Worm (Caenorhabditis elegans) whole organism, young adult: ENCODE data around the gene dmsr-14.

Source experiments
- C06A6.2 ChIP-seq: fragments of 200-800 bp; sonication (Bioruptor generic); conservative IDR thresholded peaks from 2 replicates; pipeline ENCODE4 v1.3.6; 2022; ENCODE audit warnings: missing genetic modification characterization, missing compliant biosample characterization
- C17E4.6 ChIP-seq: fragments of 200-800 bp; sonication (Bioruptor generic); IDR thresholded peaks from 2 replicates; pipeline ENCODE4 v1.3.6; 2022; ENCODE audit warnings: missing genetic modification reagents, missing genetic modification characterization, missing compliant biosample characterization
- K11D2.4 ChIP-seq: fragments of 200-800 bp; sonication (Bioruptor generic); IDR thresholded peaks from 2 replicates; pipeline ENCODE4 v1.3.6; 2022; ENCODE audit warnings: missing genetic modification reagents, missing genetic modification characterization, missing compliant biosample characterization
- Y53F4B.3 ChIP-seq: fragments of 200-800 bp; sonication (Bioruptor generic); IDR thresholded peaks from 2 replicates; pipeline ENCODE4 v1.3.6; 2022; ENCODE audit warnings: missing genetic modification reagents, missing genetic modification characterization, missing compliant biosample characterization
- Y67H2A.10 ChIP-seq: fragments of 200-800 bp; sonication (Bioruptor generic); conservative IDR thresholded peaks from 2 replicates; pipeline ENCODE4 v1.3.6; 2022; ENCODE audit warnings: missing genetic modification reagents, missing genetic modification characterization, missing compliant biosample characterization
- aptf-3 ChIP-seq: fragments of 200-800 bp; sonication (Bioruptor generic); IDR thresholded peaks from 2 replicates; pipeline ENCODE4 v1.3.6; 2022; ENCODE audit warnings: missing genetic modification characterization, missing compliant biosample characterization
- atf-7 ChIP-seq: sonication (generic microtip); optimal IDR thresholded peaks from 2 replicates; lab custom pipeline; 2017; ENCODE audit warnings: mild to moderate bottlenecking, missing genetic modification characterization, missing compliant biosample characterization
- attf-3 ChIP-seq: fragments of 200-800 bp; sonication (Bioruptor generic); conservative IDR thresholded peaks from 2 replicates; pipeline ENCODE4 v1.3.6; 2022; ENCODE audit warnings: missing genetic modification reagents, missing genetic modification characterization, missing compliant biosample characterization
- ceh-79 ChIP-seq: sonication (generic microtip); optimal IDR thresholded peaks from 2 replicates; lab custom pipeline; 2017; ENCODE audit warnings: mild to moderate bottlenecking, missing genetic modification characterization, missing compliant biosample characterization
- ceh-91 ChIP-seq: fragments of 200-800 bp; sonication (Bioruptor generic); IDR thresholded peaks from 2 replicates; pipeline ENCODE4 v1.3.6; 2022; ENCODE audit warnings: missing genetic modification reagents, missing genetic modification characterization, missing compliant biosample characterization
- egrh-3 ChIP-seq: fragments of 200-800 bp; sonication (Bioruptor generic); IDR thresholded peaks from 2 replicates; pipeline ENCODE4 v1.3.6; 2022; ENCODE audit warnings: missing genetic modification reagents, missing genetic modification characterization, missing compliant biosample characterization
- gei-17 ChIP-seq: fragments of 200-800 bp; sonication (Bioruptor generic); optimal IDR thresholded peaks from 2 replicates; lab custom pipeline; 2018; ENCODE audit warnings: mild to moderate bottlenecking, missing genetic modification characterization, missing compliant biosample characterization
- hlh-12 ChIP-seq: sonication (generic microtip); optimal IDR thresholded peaks from 2 replicates; lab custom pipeline; 2016; ENCODE audit warnings: missing genetic modification characterization, missing compliant biosample characterization
- hmg-1.2 ChIP-seq: fragments of 200-800 bp; sonication (Bioruptor generic); IDR thresholded peaks from 2 replicates; pipeline ENCODE4 v1.3.6; 2022; ENCODE audit warnings: missing genetic modification reagents, missing genetic modification characterization, missing compliant biosample characterization
- lsl-1 ChIP-seq: fragments of 200-800 bp; sonication (Bioruptor generic); optimal IDR thresholded peaks from 2 replicates; lab custom pipeline; 2018; ENCODE audit warnings: mild to moderate bottlenecking, missing genetic modification characterization, moderate library complexity, missing compliant biosample characterization
- madf-6 ChIP-seq: fragments of 200-800 bp; sonication (Bioruptor generic); IDR thresholded peaks from 2 replicates; pipeline ENCODE4 v1.3.6; 2022; ENCODE audit warnings: missing genetic modification reagents, missing genetic modification characterization, missing compliant biosample characterization
- madf-8 ChIP-seq: fragments of 200-800 bp; sonication (Bioruptor generic); conservative IDR thresholded peaks from 2 replicates; pipeline ENCODE4 v1.3.6; 2022; ENCODE audit warnings: missing genetic modification reagents, missing genetic modification characterization, missing compliant biosample characterization
- mes-4 ChIP-seq: sonication (generic microtip); optimal IDR thresholded peaks from 2 replicates; lab custom pipeline; 2016; ENCODE audit warnings: missing genotype, missing genetic modification characterization, missing compliant biosample characterization
- nfyb-1 ChIP-seq: fragments of 200-800 bp; sonication (Bioruptor generic); IDR thresholded peaks from 2 replicates; pipeline ENCODE4 v1.3.6; 2022; ENCODE audit warnings: missing genetic modification reagents, missing genetic modification characterization, missing compliant biosample characterization
- nhr-120 ChIP-seq: fragments of 200-800 bp; sonication (Bioruptor generic); IDR thresholded peaks from 2 replicates; pipeline ENCODE4 v1.3.6; 2022; ENCODE audit warnings: missing genetic modification characterization, missing compliant biosample characterization
- rcor-1 ChIP-seq: fragments of 200-800 bp; sonication (Bioruptor generic); IDR thresholded peaks from 2 replicates; pipeline ENCODE4 v1.3.6; 2022; ENCODE audit warnings: missing genetic modification reagents, missing genetic modification characterization, missing compliant biosample characterization
- rpc-1 ChIP-seq, 2 experiments: fragments of 150-350 bp in 1 of 2; sonication (generic microtip) in 1 of 2; optimal IDR thresholded peaks; 2 replicates each; lab custom pipeline; 2014 to 2018; ENCODE audit warnings: missing biosample characterization in 1 of 2, missing genetic modification characterization in 1 of 2, missing genetic modification reagents in 1 of 2, missing genotype in 1 of 2
- sea-2 ChIP-seq: fragments of 200-800 bp; sonication (Bioruptor generic); IDR thresholded peaks from 2 replicates; pipeline ENCODE4 v1.3.6; 2022; ENCODE audit warnings: missing genetic modification characterization, missing compliant biosample characterization
- snpc-1.3 ChIP-seq: sonication (generic microtip); optimal IDR thresholded peaks from 2 replicates; lab custom pipeline; 2017; ENCODE audit warnings: missing genetic modification characterization, mild to moderate bottlenecking, missing compliant biosample characterization, antibody characterized with exemption, moderate library complexity, missing genotype, missing genetic modification reagents; ENCODE audit not compliant: insufficient read depth
- somi-1 ChIP-seq: fragments of 200-800 bp; sonication (Bioruptor generic); optimal IDR thresholded peaks from 2 replicates; lab custom pipeline; 2018; ENCODE audit warnings: mild to moderate bottlenecking, missing genetic modification characterization, missing compliant biosample characterization
- tbx-9 ChIP-seq: sonication (generic microtip); optimal IDR thresholded peaks from 2 replicates; lab custom pipeline; 2016; ENCODE audit warnings: borderline replicate concordance, missing genetic modification characterization, inconsistent platforms, missing compliant biosample characterization
- unc-130 ChIP-seq: sonication (generic microtip); optimal IDR thresholded peaks from 2 replicates; lab custom pipeline; 2016; ENCODE audit warnings: missing genetic modification reagents, missing genetic modification characterization, missing compliant biosample characterization
- xnd-1 ChIP-seq: sonication (generic microtip); optimal IDR thresholded peaks from 2 replicates; lab custom pipeline; 2016; ENCODE audit warnings: missing genotype, missing genetic modification reagents, missing genetic modification characterization, missing compliant biosample characterization
- zfh-2 ChIP-seq: fragments of 200-800 bp; sonication (Bioruptor generic); conservative IDR thresholded peaks from 2 replicates; pipeline ENCODE4 v1.3.6; 2022; ENCODE audit warnings: missing genetic modification reagents, missing genetic modification characterization, missing compliant biosample characterization
- zim-3 ChIP-seq: sonication (generic microtip); optimal IDR thresholded peaks from 2 replicates; lab custom pipeline; 2017; ENCODE audit warnings: mild to moderate bottlenecking, missing genetic modification characterization, moderate library complexity, missing compliant biosample characterization
- ztf-18 ChIP-seq: sonication (generic microtip); optimal IDR thresholded peaks from 2 replicates; lab custom pipeline; 2016; ENCODE audit warnings: missing genotype, mild to moderate bottlenecking, missing genetic modification characterization, missing compliant biosample characterization
- ztf-25 ChIP-seq: fragments of 200-800 bp; sonication (Bioruptor generic); IDR thresholded peaks from 2 replicates; pipeline ENCODE4 v1.3.6; 2022; ENCODE audit warnings: missing genetic modification reagents, missing genetic modification characterization, missing compliant biosample characterization
- ztf-26 ChIP-seq: sonication (generic microtip); optimal IDR thresholded peaks from 2 replicates; lab custom pipeline; 2017; ENCODE audit warnings: missing genetic modification characterization, missing compliant biosample characterization
- ztf-6 ChIP-seq: fragments of 200-800 bp; sonication (Bioruptor generic); IDR thresholded peaks from 2 replicates; pipeline ENCODE4 v1.3.6; 2022; ENCODE audit warnings: missing genetic modification reagents, missing genetic modification characterization, missing compliant biosample characterization

Gene dmsr-14

DNA sequence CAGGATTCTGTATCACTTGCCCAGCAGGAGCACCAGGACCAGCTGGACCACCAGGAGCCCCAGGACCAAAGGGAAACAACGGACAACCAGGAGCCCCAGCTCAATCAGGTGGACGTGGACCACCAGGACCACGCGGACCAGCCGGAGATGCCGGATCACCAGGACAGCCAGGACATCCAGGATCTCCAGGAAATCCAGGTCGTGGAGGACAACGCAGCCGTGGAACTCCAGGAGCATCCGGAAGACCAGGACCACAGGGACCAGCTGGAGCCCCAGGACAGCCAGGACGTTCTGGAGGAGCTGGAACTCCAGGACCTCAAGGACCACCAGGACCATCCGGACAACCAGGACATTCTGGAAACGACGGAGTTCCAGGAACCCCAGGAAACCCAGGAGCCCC, 19.0 kb upstream of the dmsr-14 start:
- peak; percentile 86 for TF ChIP-seq egrh-3 (GFP tag; lab: Robert Waterston, UW)
- no peak for TF ChIP-seq sea-2 (GFP tag; lab: Robert Waterston, UW)
- no peak for TF ChIP-seq Y67H2A.10 (GFP tag; lab: Robert Waterston, UW)
- TF ChIP-seq somi-1 (GFP tag; lab: Kevin White, UChicago): no peak
- TF ChIP-seq zfh-2: peak; percentile 76
- TF ChIP-seq ztf-25 (GFP tag; lab: Robert Waterston, UW): no peak

- TF ChIP-seq zfh-2 (no peak), C06A6.2 (no peak), tbx-9 (tag; lab: Kevin White, UChicago) (no peak), nhr-120 (GFP tag; lab: Robert Waterston, UW) (no peak), snpc-1.3 (tag; lab: Kevin White, UChicago) (no peak), rcor-1 (no peak), zim-3 (no peak), madf-8 (GFP tag; lab: Robert Waterston, UW) (no peak), Y53F4B.3 (GFP tag; lab: Robert Waterston, UW) (no peak), attf-3 (GFP tag; lab: Robert Waterston, UW) (no peak), ztf-26 (no peak)
Observed at ce11 chrV:6835242-6835641, 18.2 kb upstream of the dmsr-14 start, which contains the start of the genes T15B7.14 and col-143. Gene T15B7.14 (minus strand): TSS chrV:6835342. Gene col-143 (plus strand): TSS chrV:6835635.

DNA sequence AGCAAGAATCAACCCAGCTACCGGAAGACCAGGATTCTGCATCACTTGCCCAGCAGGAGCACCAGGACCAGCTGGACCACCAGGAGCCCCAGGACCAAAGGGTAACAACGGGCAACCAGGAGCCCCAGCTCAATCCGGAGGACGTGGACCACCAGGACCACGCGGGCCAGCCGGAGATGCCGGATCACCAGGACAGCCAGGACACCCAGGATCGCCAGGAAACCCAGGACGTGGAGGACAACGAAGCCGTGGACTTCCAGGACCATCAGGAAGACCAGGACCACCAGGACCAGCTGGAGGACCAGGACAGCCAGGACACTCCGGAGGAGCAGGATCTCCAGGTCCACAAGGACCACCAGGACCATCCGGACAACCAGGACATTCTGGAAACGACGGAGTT, 14.5 kb upstream of the dmsr-14 start:
- TF ChIP-seq rpc-1 (optimal IDR thresholded peaks at IDR 0.05; lab: Kevin White, UChicago) (no peak), rpc-1 (tag; optimal IDR thresholded peaks at IDR 0.05; lab: Kevin White, UChicago) (no peak), nfyb-1 (no peak), unc-130 (GFP tag; lab: Kevin White, UChicago) (no peak), mes-4 (tag; lab: Kevin White, UChicago) (no peak), atf-7 (tag; lab: Kevin White, UChicago) (no peak), hmg-1.2 (GFP tag; lab: Robert Waterston, UW) (no peak), sea-2 (GFP tag; lab: Robert Waterston, UW) (no peak), xnd-1 (no peak), ztf-18 (tag; lab: Kevin White, UChicago) (no peak), lsl-1 (GFP tag; lab: Kevin White, UChicago) (no peak), ztf-25 (GFP tag; lab: Robert Waterston, UW) (no peak), aptf-3 (GFP tag; lab: Robert Waterston, UW) (no peak), zfh-2 (peak; percentile 77), egrh-3 (GFP tag; lab: Robert Waterston, UW) (peak; percentile 90), C17E4.6 (GFP tag; lab: Robert Waterston, UW) (no peak)

DNA sequence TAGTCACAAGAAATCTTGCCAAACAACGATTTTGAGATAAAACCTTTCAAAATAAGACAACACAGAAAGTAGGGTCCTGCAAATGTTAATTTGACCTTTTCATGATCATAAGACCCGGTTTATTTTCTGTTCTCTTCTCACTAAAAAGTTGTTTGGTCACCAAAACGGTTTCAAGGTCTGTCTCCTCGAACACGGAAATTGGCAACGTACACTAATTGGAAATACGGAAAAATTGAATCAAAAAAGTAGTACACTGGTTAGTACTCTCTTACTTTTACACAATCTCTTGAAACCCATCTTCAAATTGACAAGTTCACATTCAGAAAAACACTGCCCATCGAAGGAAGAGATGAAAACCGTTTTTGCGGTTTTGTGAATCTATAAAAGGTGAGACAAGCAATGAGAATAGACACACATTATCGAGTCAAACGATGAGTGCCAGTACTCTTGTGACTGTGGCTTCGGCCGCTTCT, 13.7 kb upstream of the dmsr-14 start, which contains the start of gene col-142:
Gene col-142 (plus strand): TSS at position 423 of the 473 bp plus-strand sequence.
- no peak for TF ChIP-seq zfh-2
- TF ChIP-seq hlh-12: no peak
- no peak for TF ChIP-seq gei-17
- TF ChIP-seq attf-3 (GFP tag; lab: Robert Waterston, UW): no peak
- no peak for TF ChIP-seq C06A6.2
- no peak for TF ChIP-seq ztf-26
- TF ChIP-seq atf-7 (tag; lab: Kevin White, UChicago): no peak
- TF ChIP-seq madf-6: no peak
- no peak for TF ChIP-seq K11D2.4
- no peak for TF ChIP-seq ceh-91 (GFP tag; lab: Robert Waterston, UW)
- no peak for TF ChIP-seq ceh-79 (tag; lab: Kevin White, UChicago)
- no peak for TF ChIP-seq zim-3
- no peak for TF ChIP-seq ztf-6 (GFP tag; lab: Robert Waterston, UW)
